Worm (Caenorhabditis elegans) whole organism, young adult: ENCODE results near the gene gsr-1.

ENCODE experiments used
- B0035.1 ChIP-seq: sonication (generic microtip); optimal IDR thresholded peaks from 2 replicates; lab custom pipeline; 2016; ENCODE audit warnings: missing genetic modification characterization, mild to moderate bottlenecking, missing compliant biosample characterization, missing genotype, missing genetic modification reagents
- B0336.3 ChIP-seq: fragments of 200-800 bp; sonication (Bioruptor generic); IDR thresholded peaks from 2 replicates; pipeline ENCODE4 v1.3.6; 2022; ENCODE audit warnings: missing genetic modification characterization, missing compliant biosample characterization
- F10E7.11 ChIP-seq: sonication (generic microtip); optimal IDR thresholded peaks from 2 replicates; lab custom pipeline; 2017; ENCODE audit warnings: mild to moderate bottlenecking, missing genetic modification characterization, moderate library complexity, missing compliant biosample characterization
- F23B12.7 ChIP-seq: sonication (generic microtip); optimal IDR thresholded peaks from 2 replicates; lab custom pipeline; 2017; ENCODE audit warnings: missing genetic modification characterization, mild to moderate bottlenecking, missing compliant biosample characterization, antibody characterized with exemption, moderate library complexity; ENCODE audit not compliant: insufficient read depth
- F33H1.4 ChIP-seq: fragments of 200-800 bp; sonication (Bioruptor generic); IDR thresholded peaks from 2 replicates; pipeline ENCODE4 v1.3.6; 2022; ENCODE audit warnings: missing genetic modification reagents, missing genetic modification characterization, missing compliant biosample characterization
- F37B4.10 ChIP-seq: fragments of 200-800 bp; sonication (Bioruptor generic); IDR thresholded peaks from 2 replicates; pipeline ENCODE4 v1.3.6; 2022; ENCODE audit warnings: missing genetic modification characterization, missing compliant biosample characterization
- K11D2.4 ChIP-seq: fragments of 200-800 bp; sonication (Bioruptor generic); IDR thresholded peaks from 2 replicates; pipeline ENCODE4 v1.3.6; 2022; ENCODE audit warnings: missing genetic modification reagents, missing genetic modification characterization, missing compliant biosample characterization
- T26A5.8 ChIP-seq: sonication (generic microtip); optimal IDR thresholded peaks from 2 replicates; lab custom pipeline; 2016; ENCODE audit warnings: missing genetic modification characterization, missing compliant biosample characterization
- ZK185.1 ChIP-seq: sonication (generic microtip); optimal IDR thresholded peaks from 2 replicates; lab custom pipeline; 2016; ENCODE audit warnings: mild to moderate bottlenecking, missing genetic modification characterization, missing compliant biosample characterization; ENCODE audit not compliant: poor library complexity, severe bottlenecking
- akir-1 ChIP-seq: fragments of 200-800 bp; sonication (Bioruptor generic); optimal IDR thresholded peaks from 2 replicates; lab custom pipeline; 2018; ENCODE audit warnings: mild to moderate bottlenecking, missing genetic modification characterization, moderate library complexity, missing compliant biosample characterization
- aptf-3 ChIP-seq: fragments of 200-800 bp; sonication (Bioruptor generic); IDR thresholded peaks from 2 replicates; pipeline ENCODE4 v1.3.6; 2022; ENCODE audit warnings: missing genetic modification characterization, missing compliant biosample characterization
- attf-5 ChIP-seq: fragments of 200-800 bp; sonication (Bioruptor generic); optimal IDR thresholded peaks from 2 replicates; lab custom pipeline; 2018; ENCODE audit warnings: mild to moderate bottlenecking, missing genetic modification characterization, missing compliant biosample characterization
- attf-6 ChIP-seq: fragments of 200-800 bp; sonication (Bioruptor generic); IDR thresholded peaks from 2 replicates; pipeline ENCODE4 v1.3.6; 2022; ENCODE audit warnings: missing genetic modification reagents, missing genetic modification characterization, missing compliant biosample characterization
- bed-2 ChIP-seq: fragments of 200-800 bp; sonication (Bioruptor generic); IDR thresholded peaks from 2 replicates; pipeline ENCODE4 v1.3.6; 2022; ENCODE audit warnings: missing genetic modification reagents, missing genetic modification characterization, missing compliant biosample characterization
- ccch-3 ChIP-seq: fragments of 200-800 bp; sonication (Bioruptor generic); optimal IDR thresholded peaks from 2 replicates; lab custom pipeline; 2018; ENCODE audit warnings: mild to moderate bottlenecking, missing genetic modification characterization, missing compliant biosample characterization
- ceh-40 ChIP-seq: fragments of 200-800 bp; sonication (Bioruptor generic); IDR thresholded peaks from 2 replicates; pipeline ENCODE4 v1.3.6; 2022; ENCODE audit warnings: missing genetic modification characterization, missing compliant biosample characterization
- chd-7 ChIP-seq: sonication (generic microtip); optimal IDR thresholded peaks from 2 replicates; lab custom pipeline; 2016; ENCODE audit warnings: mild to moderate bottlenecking, missing genetic modification characterization, moderate library complexity, missing compliant biosample characterization
- dpl-1 ChIP-seq: fragments of 150-350 bp; optimal IDR thresholded peaks from 2 replicates; lab custom pipeline; 2014; ENCODE audit warnings: missing biosample characterization, missing genetic modification reagents, missing genetic modification characterization
- egrh-3 ChIP-seq: fragments of 200-800 bp; sonication (Bioruptor generic); IDR thresholded peaks from 2 replicates; pipeline ENCODE4 v1.3.6; 2022; ENCODE audit warnings: missing genetic modification reagents, missing genetic modification characterization, missing compliant biosample characterization
- ekl-4 ChIP-seq: fragments of 200-800 bp; sonication (Bioruptor generic); IDR thresholded peaks from 2 replicates; pipeline ENCODE4 v1.3.6; 2022; ENCODE audit warnings: missing genetic modification reagents, missing genetic modification characterization, missing compliant biosample characterization
- ets-4 ChIP-seq: fragments of 200-800 bp; sonication (Bioruptor generic); optimal IDR thresholded peaks from 2 replicates; lab custom pipeline; 2018; ENCODE audit warnings: mild to moderate bottlenecking, missing genetic modification characterization, missing compliant biosample characterization
- fkh-3 ChIP-seq: sonication (generic microtip); optimal IDR thresholded peaks from 2 replicates; lab custom pipeline; 2016; ENCODE audit warnings: mild to moderate bottlenecking, missing genetic modification characterization, missing compliant biosample characterization
- hmg-1.2 ChIP-seq: fragments of 200-800 bp; sonication (Bioruptor generic); IDR thresholded peaks from 2 replicates; pipeline ENCODE4 v1.3.6; 2022; ENCODE audit warnings: missing genetic modification reagents, missing genetic modification characterization, missing compliant biosample characterization
- lin-26 ChIP-seq: fragments of 200-800 bp; sonication (Bioruptor generic); IDR thresholded peaks from 2 replicates; pipeline ENCODE4 v1.3.6; 2022; ENCODE audit warnings: missing genetic modification reagents, missing genetic modification characterization, missing compliant biosample characterization
- lin-40 ChIP-seq: sonication (generic microtip); optimal IDR thresholded peaks from 2 replicates; lab custom pipeline; 2016; ENCODE audit warnings: missing genetic modification characterization, mild to moderate bottlenecking, missing compliant biosample characterization, missing genotype, missing genetic modification reagents
- madf-10 ChIP-seq: sonication (generic microtip); optimal IDR thresholded peaks from 2 replicates; lab custom pipeline; 2016; ENCODE audit warnings: mild to moderate bottlenecking, missing genetic modification characterization, missing compliant biosample characterization
- mcd-1 ChIP-seq: fragments of 200-800 bp; sonication (Bioruptor generic); IDR thresholded peaks from 2 replicates; pipeline ENCODE4 v1.3.6; 2022; ENCODE audit warnings: missing genetic modification reagents, missing genetic modification characterization, missing compliant biosample characterization
- mxl-1 ChIP-seq: sonication (generic microtip); optimal IDR thresholded peaks from 2 replicates; lab custom pipeline; 2016; ENCODE audit warnings: missing genetic modification characterization, missing compliant biosample characterization
- nfyb-1 ChIP-seq: fragments of 200-800 bp; sonication (Bioruptor generic); IDR thresholded peaks from 2 replicates; pipeline ENCODE4 v1.3.6; 2022; ENCODE audit warnings: missing genetic modification reagents, missing genetic modification characterization, missing compliant biosample characterization
- nhr-179 ChIP-seq: sonication (generic microtip); optimal IDR thresholded peaks from 2 replicates; lab custom pipeline; 2016; ENCODE audit warnings: mild to moderate bottlenecking, missing genetic modification characterization, missing compliant biosample characterization
- nhr-27 ChIP-seq: fragments of 200-800 bp; sonication (Bioruptor generic); optimal IDR thresholded peaks from 2 replicates; lab custom pipeline; 2018; ENCODE audit warnings: mild to moderate bottlenecking, missing genetic modification characterization, moderate library complexity, missing compliant biosample characterization
- nhr-80 ChIP-seq: sonication (generic microtip); optimal IDR thresholded peaks from 2 replicates; lab custom pipeline; 2016; ENCODE audit warnings: missing genetic modification characterization, missing compliant biosample characterization
- nhr-90 ChIP-seq: sonication (generic microtip); optimal IDR thresholded peaks from 2 replicates; lab custom pipeline; 2016; ENCODE audit warnings: missing genotype, mild to moderate bottlenecking, missing genetic modification characterization, missing compliant biosample characterization
- sdz-38 ChIP-seq: sonication (generic microtip); optimal IDR thresholded peaks from 2 replicates; lab custom pipeline; 2016; ENCODE audit warnings: missing genotype, missing genetic modification characterization, missing compliant biosample characterization
- ztf-6 ChIP-seq: fragments of 200-800 bp; sonication (Bioruptor generic); IDR thresholded peaks from 2 replicates; pipeline ENCODE4 v1.3.6; 2022; ENCODE audit warnings: missing genetic modification reagents, missing genetic modification characterization, missing compliant biosample characterization

The gsr-1 gene

DNA sequence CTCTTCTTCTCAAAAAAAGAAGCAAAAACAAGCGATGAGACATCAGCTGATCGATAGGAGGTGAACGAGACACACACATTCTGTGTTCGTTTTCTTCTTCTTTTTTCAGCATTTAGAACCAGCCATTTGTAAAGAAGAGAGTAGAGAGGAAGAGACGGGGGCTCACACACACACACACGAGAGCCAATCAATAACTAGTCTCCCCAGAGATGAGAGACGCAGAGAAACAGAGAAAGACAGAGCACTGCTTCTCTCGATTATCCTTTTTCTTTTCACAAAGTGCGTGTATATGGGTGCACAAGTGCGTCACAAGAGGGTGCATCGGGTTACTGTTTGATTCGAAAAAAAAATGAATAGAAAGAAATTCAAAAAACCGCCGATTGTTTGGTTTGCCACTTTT, 26.7 kb downstream of the gsr-1 start (continued):
- TF ChIP-seq aptf-3 (no peak), B0035.1 (no peak), F37B4.10 (GFP tag; lab: Robert Waterston, UW) (no peak), chd-7 (tag; lab: Kevin White, UChicago) (no peak), bed-2 (GFP tag; lab: Robert Waterston, UW) (no peak), madf-10 (tag; lab: Kevin White, UChicago) (no peak), nhr-179 (tag; lab: Kevin White, UChicago) (no peak), attf-6 (GFP tag; lab: Robert Waterston, UW) (no peak), F10E7.11 (tag; lab: Kevin White, UChicago) (no peak), ekl-4 (GFP tag; lab: Robert Waterston, UW) (no peak), hmg-1.2 (GFP tag; lab: Robert Waterston, UW) (peak; percentile 79), nhr-27 (tag; lab: Kevin White, UChicago) (no peak), T26A5.8 (tag; lab: Kevin White, UChicago) (no peak), K11D2.4 (GFP tag; lab: Robert Waterston, UW) (0 out of 2 replicates have a peak, but pooled peaks have one; percentile 23), ZK185.1 (tag; lab: Kevin White, UChicago) (no peak), mcd-1 (GFP tag; lab: Robert Waterston, UW) (peak; percentile 44), ceh-40 (GFP tag; lab: Robert Waterston, UW) (no peak), ccch-3 (GFP tag; lab: Kevin White, UChicago) (no peak), attf-5 (GFP tag; lab: Kevin White, UChicago) (peak; percentile 25), nhr-80 (tag; lab: Kevin White, UChicago) (no peak)

DNA sequence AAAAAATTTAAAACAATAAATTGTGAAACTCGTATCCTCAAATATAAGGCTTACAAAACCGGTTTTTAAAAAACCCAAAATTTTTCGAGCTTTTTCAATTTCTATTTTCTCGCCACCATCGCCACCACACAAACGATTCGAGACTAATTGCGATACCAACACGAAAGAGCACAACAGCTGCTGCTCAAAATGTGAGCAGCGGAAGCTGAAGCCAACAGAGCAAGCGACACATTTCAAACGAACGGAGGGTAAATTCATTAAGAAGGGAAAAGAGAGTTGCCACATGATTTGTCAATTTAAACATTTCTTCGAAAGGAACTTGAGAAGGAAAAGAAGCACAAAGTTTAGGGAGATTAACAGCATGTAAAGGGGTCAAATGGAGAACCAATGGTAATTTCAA, 28.4 kb downstream of the gsr-1 start:
- TF ChIP-seq K11D2.4 (GFP tag; lab: Robert Waterston, UW), result no peak
- no peak for TF ChIP-seq fkh-3 (tag; lab: Kevin White, UChicago)
- no peak for TF ChIP-seq ceh-40 (GFP tag; lab: Robert Waterston, UW)
- no peak for TF ChIP-seq lin-26 (GFP tag; lab: Robert Waterston, UW)
- TF ChIP-seq akir-1, result no peak
- no peak for TF ChIP-seq dpl-1 (GFP tag; lab: Kevin White, UChicago)
- TF ChIP-seq B0336.3, result no peak
- no peak for TF ChIP-seq ets-4 (GFP tag; lab: Kevin White, UChicago)
- TF ChIP-seq nhr-179 (tag; lab: Kevin White, UChicago), result no peak
- TF ChIP-seq ztf-6, result no peak
- no peak for TF ChIP-seq nhr-90 (tag; lab: Kevin White, UChicago)
- no peak for TF ChIP-seq attf-5 (GFP tag; lab: Kevin White, UChicago)

DNA sequence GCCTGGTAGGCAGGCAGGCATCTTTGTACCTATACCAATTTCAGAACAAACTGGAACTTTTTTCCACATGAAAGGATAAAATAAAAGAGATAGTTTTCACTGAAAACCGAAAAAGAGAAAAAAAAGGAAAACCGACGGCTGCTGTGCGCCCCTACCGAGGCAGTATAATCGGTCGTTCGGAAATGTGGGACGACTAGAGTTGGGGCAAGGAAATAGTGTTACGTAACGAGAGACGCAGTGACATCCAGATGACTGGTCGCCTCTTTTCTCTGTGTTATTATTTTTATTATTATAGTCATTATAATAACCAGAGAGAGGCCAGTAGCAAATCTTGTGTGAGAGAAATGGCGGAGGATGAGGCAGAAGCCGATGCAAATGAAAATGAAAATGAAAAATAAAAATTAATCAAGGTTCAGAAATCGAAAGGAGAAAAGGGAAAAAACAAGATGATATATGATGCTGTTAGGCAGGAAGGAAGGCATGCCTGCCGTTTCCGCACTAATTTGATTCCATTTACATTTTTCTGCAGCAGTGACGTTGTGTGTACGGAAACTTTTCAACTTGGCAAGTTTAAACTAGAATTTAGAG, 30.7 kb downstream of the gsr-1 start:
- TF ChIP-seq F23B12.7 (tag; lab: Kevin White, UChicago), result no peak
- TF ChIP-seq hmg-1.2 (GFP tag; lab: Robert Waterston, UW), result peak; percentile 81
- TF ChIP-seq lin-40 (tag; lab: Kevin White, UChicago), result peak; percentile 2
- no peak for TF ChIP-seq F33H1.4 (GFP tag; lab: Robert Waterston, UW)
- no peak for TF ChIP-seq lin-26 (GFP tag; lab: Robert Waterston, UW)
- no peak for TF ChIP-seq sdz-38 (tag; lab: Kevin White, UChicago)
- TF ChIP-seq egrh-3 (GFP tag; lab: Robert Waterston, UW), result no peak
- TF ChIP-seq B0336.3, result no peak

ce11 chrIII:3682869-3683403, 32.2 kb downstream of the gsr-1 start:
- TF ChIP-seq nfyb-1 (GFP tag; lab: Robert Waterston, UW) (peak; percentile 84), mxl-1 (tag; lab: Kevin White, UChicago) (no peak)
- TF ChIP-seq, all 124 proteins: peak for 1
